Worm (Caenorhabditis elegans): ENCODE data around the gene ZC513.2.

Gene ZC513.2

ce11 chrV:8079813-8080212 lies 25.6 kb downstream of the ZC513.2 start:
- TF ChIP-seq elt-1 (tag; optimal IDR thresholded peaks at IDR 0.05) = no peak
- no peak for TF ChIP-seq R02D3.7 (tag; optimal IDR thresholded peaks at IDR 0.05)
- no peak for TF ChIP-seq nhr-11 (tag; optimal IDR thresholded peaks at IDR 0.05)
- no peak for TF ChIP-seq egl-5 (tag; optimal IDR thresholded peaks at IDR 0.05)
- TF ChIP-seq unc-62 (GFP tag; optimal IDR thresholded peaks at IDR 0.05) = no peak
- no peak for TF ChIP-seq nfya-1 (tag; optimal IDR thresholded peaks at IDR 0.05; ENCODE audit: insufficient read depth)
- no peak for TF ChIP-seq nhr-43 (tag; optimal IDR thresholded peaks at IDR 0.05; ENCODE audit: poor library complexity, severe bottlenecking)
- no peak for TF ChIP-seq aly-2 (tag; optimal IDR thresholded peaks at IDR 0.05)
- no peak for TF ChIP-seq lin-15B (tag; optimal IDR thresholded peaks at IDR 0.05)
- TF ChIP-seq nhr-25 (tag; optimal IDR thresholded peaks at IDR 0.05) = no peak
- no peak for TF ChIP-seq nhr-12 (tag; optimal IDR thresholded peaks at IDR 0.05)

- no peak for TF ChIP-seq fkh-10 (GFP tag; optimal IDR thresholded peaks at IDR 0.05)
- TF ChIP-seq nfya-1 (tag; optimal IDR thresholded peaks at IDR 0.05; ENCODE audit: insufficient read depth) = no peak
- no peak for TF ChIP-seq ceh-16 (tag; optimal IDR thresholded peaks at IDR 0.05)
- no peak for TF ChIP-seq lin-15B (tag; optimal IDR thresholded peaks at IDR 0.05)
- no peak for TF ChIP-seq skn-1 (tag; optimal IDR thresholded peaks at IDR 0.05)
- no peak for TF ChIP-seq pha-4 (tag; optimal IDR thresholded peaks at IDR 0.05)
Observed at ce11 chrV:8081579-8081978, 27.3 kb downstream of the ZC513.2 start, which contains the start of gene str-131. TSS of gene str-131 (minus strand) at chrV:8081679.

- no peak for TF ChIP-seq ceh-82 (tag; optimal IDR thresholded peaks at IDR 0.05)
- no peak for TF ChIP-seq elt-3 (tag; optimal IDR thresholded peaks at IDR 0.05)
- no peak for TF ChIP-seq unc-39 (tag; optimal IDR thresholded peaks at IDR 0.05)
Observed at ce11 chrV:8085141-8085540, 30.9 kb downstream of the ZC513.2 start, which contains the start of gene C09H5.7. TSS of gene C09H5.7 (minus strand) at chrV:8085241.

ce11 chrV:8090595-8090994 lies 36.4 kb downstream of the ZC513.2 start, which contains the start of gene str-130:
TSS of gene str-130 (minus strand) at chrV:8090695.
- no peak for TF ChIP-seq nfya-1 (tag; optimal IDR thresholded peaks at IDR 0.05; ENCODE audit: insufficient read depth)
- no peak for TF ChIP-seq ceh-28 (tag; optimal IDR thresholded peaks at IDR 0.05)
- TF ChIP-seq nhr-12 (tag; optimal IDR thresholded peaks at IDR 0.05) = no peak
- no peak for TF ChIP-seq elt-2 (tag; optimal IDR thresholded peaks at IDR 0.05)
- no peak for TF ChIP-seq fkh-2 (tag; optimal IDR thresholded peaks at IDR 0.05)
- no peak for TF ChIP-seq nhr-237 (tag; optimal IDR thresholded peaks at IDR 0.05)
- no peak for TF ChIP-seq lin-15B (tag; optimal IDR thresholded peaks at IDR 0.05)
- TF ChIP-seq fkh-10 (GFP tag; optimal IDR thresholded peaks at IDR 0.05) = no peak
- TF ChIP-seq eor-1 (tag; optimal IDR thresholded peaks at IDR 0.05) = no peak
- no peak for TF ChIP-seq zag-1 (tag; optimal IDR thresholded peaks at IDR 0.05)
- TF ChIP-seq mdl-1 (tag; optimal IDR thresholded peaks at IDR 0.05) = no peak
- no peak for TF ChIP-seq nhr-23 (tag; optimal IDR thresholded peaks at IDR 0.05)
- TF ChIP-seq R02D3.7 (tag; optimal IDR thresholded peaks at IDR 0.05) = no peak
- no peak for TF ChIP-seq pqm-1 (tag; optimal IDR thresholded peaks at IDR 0.05)
- no peak for TF ChIP-seq unc-62 (GFP tag; optimal IDR thresholded peaks at IDR 0.05)
- no peak for TF ChIP-seq mml-1 (tag; optimal IDR thresholded peaks at IDR 0.05)
- no peak for TF ChIP-seq pha-4 (tag; optimal IDR thresholded peaks at IDR 0.05)
- TF ChIP-seq ztf-4 (tag; optimal IDR thresholded peaks at IDR 0.05) = no peak
- TF ChIP-seq ceh-9 (tag; optimal IDR thresholded peaks at IDR 0.05) = no peak

ce11 chrV:8092385-8092784 lies 38.2 kb downstream of the ZC513.2 start, which contains the start of gene str-129:
TSS of gene str-129 (minus strand) at chrV:8092485.
- TF ChIP-seq mml-1 (tag; optimal IDR thresholded peaks at IDR 0.05) = no peak

- TF ChIP-seq R02D3.7 (tag; optimal IDR thresholded peaks at IDR 0.05) (no peak), hmg-11 (tag; optimal IDR thresholded peaks at IDR 0.05) (no peak), nhr-43 (tag; optimal IDR thresholded peaks at IDR 0.05; ENCODE audit: poor library complexity, severe bottlenecking) (no peak)
Observed at ce11 chrV:8095378-8095777, 41.1 kb downstream of the ZC513.2 start, which contains the start of gene str-146. TSS of gene str-146 (minus strand) at chrV:8095478.
